Worm (Caenorhabditis elegans) whole organism, young adult: ENCODE measurements around the gene rpl-18.

ENCODE experiments used
- F39B2.1 ChIP-seq: fragments of 200-800 bp; sonication (Bioruptor generic); IDR thresholded peaks from 2 replicates; pipeline ENCODE4 v1.3.6; 2022; ENCODE audit warnings: missing genetic modification reagents, missing genetic modification characterization, missing compliant biosample characterization
- F55B11.4 ChIP-seq: sonication (generic microtip); optimal IDR thresholded peaks from 2 replicates; lab custom pipeline; 2016; ENCODE audit warnings: missing compliant biosample characterization, missing genetic modification characterization, borderline replicate concordance; ENCODE audit not compliant: insufficient read depth
- Y53F4B.3 ChIP-seq: fragments of 200-800 bp; sonication (Bioruptor generic); IDR thresholded peaks from 2 replicates; pipeline ENCODE4 v1.3.6; 2022; ENCODE audit warnings: missing genetic modification reagents, missing genetic modification characterization, missing compliant biosample characterization
- Y79H2A.3 ChIP-seq: fragments of 200-800 bp; sonication (Bioruptor generic); conservative IDR thresholded peaks from 2 replicates; pipeline ENCODE4 v1.3.6; 2022; ENCODE audit warnings: missing genetic modification reagents, missing genetic modification characterization, missing compliant biosample characterization
- ama-1 ChIP-seq, 3 experiments: fragments of 150-350 bp in 1 of 3; sonication (generic microtip) in 2 of 3; optimal IDR thresholded peaks; 2 replicates each; lab custom pipeline; 2014 to 2018; ENCODE audit warnings: missing biosample characterization in 2 of 3, missing genetic modification characterization in 2 of 3, missing genetic modification reagents in 2 of 3
- lag-1 ChIP-seq: fragments of 200-800 bp; sonication (Bioruptor generic); IDR thresholded peaks from 2 replicates; pipeline ENCODE4 v1.3.6; 2022; ENCODE audit warnings: missing genetic modification reagents, missing genetic modification characterization, missing compliant biosample characterization
- mcd-1 ChIP-seq: fragments of 200-800 bp; sonication (Bioruptor generic); IDR thresholded peaks from 2 replicates; pipeline ENCODE4 v1.3.6; 2022; ENCODE audit warnings: missing genetic modification reagents, missing genetic modification characterization, missing compliant biosample characterization
- mel-28 ChIP-seq: sonication (generic microtip); optimal IDR thresholded peaks from 2 replicates; lab custom pipeline; 2016; ENCODE audit warnings: borderline replicate concordance, mild to moderate bottlenecking, missing genetic modification characterization, missing compliant biosample characterization
- mxl-1 ChIP-seq: sonication (generic microtip); optimal IDR thresholded peaks from 2 replicates; lab custom pipeline; 2016; ENCODE audit warnings: missing genetic modification characterization, missing compliant biosample characterization
- nhr-90 ChIP-seq: sonication (generic microtip); optimal IDR thresholded peaks from 2 replicates; lab custom pipeline; 2016; ENCODE audit warnings: missing genotype, mild to moderate bottlenecking, missing genetic modification characterization, missing compliant biosample characterization
- sea-2 ChIP-seq: fragments of 200-800 bp; sonication (Bioruptor generic); IDR thresholded peaks from 2 replicates; pipeline ENCODE4 v1.3.6; 2022; ENCODE audit warnings: missing genetic modification characterization, missing compliant biosample characterization
- sptf-2 ChIP-seq: fragments of 200-800 bp; sonication (Bioruptor generic); optimal IDR thresholded peaks from 2 replicates; lab custom pipeline; 2018; ENCODE audit warnings: mild to moderate bottlenecking, missing genetic modification characterization, missing compliant biosample characterization
- ztf-18 ChIP-seq: sonication (generic microtip); optimal IDR thresholded peaks from 2 replicates; lab custom pipeline; 2016; ENCODE audit warnings: missing genotype, mild to moderate bottlenecking, missing genetic modification characterization, missing compliant biosample characterization

- TF ChIP-seq sptf-2 (GFP tag; lab: Kevin White, UChicago) (no peak), mel-28 (tag; lab: Kevin White, UChicago) (no peak), Y53F4B.3 (GFP tag; lab: Robert Waterston, UW) (no peak), ama-1 (optimal IDR thresholded peaks at IDR 0.05; lab: Kevin White, UChicago) (no peak), ama-1 (GFP tag; optimal IDR thresholded peaks at IDR 0.05; lab: Kevin White, UChicago) (no peak), sea-2 (GFP tag; lab: Robert Waterston, UW) (no peak), F55B11.4 (no peak), nhr-90 (tag; lab: Kevin White, UChicago) (no peak), ztf-18 (tag; lab: Kevin White, UChicago) (no peak), mcd-1 (GFP tag; lab: Robert Waterston, UW) (no peak), lag-1 (GFP tag; lab: Robert Waterston, UW) (no peak), F39B2.1 (GFP tag; lab: Robert Waterston, UW) (no peak), Y79H2A.3 (GFP tag; lab: Robert Waterston, UW) (no peak), mxl-1 (tag; lab: Kevin White, UChicago) (no peak)
Observed at ce11 chrIV:13785545-13785944, 7.9 kb downstream of the rpl-18 start, which contains the start of gene lact-9.
